Fruit fly (Drosophila melanogaster) whole organism, embryonic: Measurements from ENCODE around the gene CG45076.

Experiments
- Aef1 ChIP-seq: fragments of 200-800 bp; sonication (Bioruptor generic); IDR thresholded peaks from 3 replicates; pipeline ENCODE4 v1.3.6; 2022; ENCODE audit warnings: missing biosample characterization, missing genetic modification characterization
- Atf6 ChIP-seq: fragments of 200-800 bp; sonication (Bioruptor generic); IDR thresholded peaks from 2 replicates; pipeline ENCODE4 v1.3.6; 2022; ENCODE audit warnings: missing biosample characterization, missing genetic modification characterization
- C15 ChIP-seq: fragments of 200-800 bp; sonication (Bioruptor generic); IDR thresholded peaks from 3 replicates; pipeline ENCODE4 v1.3.6; 2022; ENCODE audit warnings: missing biosample characterization, missing genetic modification characterization
- CG10274 ChIP-seq: fragments of 200-800 bp; sonication (Bioruptor generic); optimal IDR thresholded peaks from 3 replicates; lab custom pipeline; 2017; ENCODE audit warnings: missing biosample characterization, mild to moderate bottlenecking, missing genetic modification characterization
- CG11456 ChIP-seq: fragments of 200-800 bp; sonication (Bioruptor generic); IDR thresholded peaks from 3 replicates; pipeline ENCODE4 v1.3.6; 2022; ENCODE audit warnings: missing biosample characterization, missing genetic modification characterization
- CG15514 ChIP-seq: fragments of 200-800 bp; sonication (Bioruptor generic); optimal IDR thresholded peaks from 3 replicates; lab custom pipeline; 2017; ENCODE audit warnings: missing biosample characterization, missing genetic modification characterization, mild to moderate bottlenecking, moderate library complexity, missing genetic modification reagents
- CG17829 ChIP-seq: fragments of 200-800 bp; optimal IDR thresholded peaks from 2 replicates; lab custom pipeline; 2019; ENCODE audit warnings: missing biosample characterization, mild to moderate bottlenecking, missing genetic modification characterization, moderate library complexity
- CG2116 ChIP-seq: fragments of 200-800 bp; sonication (Bioruptor generic); optimal IDR thresholded peaks from 3 replicates; lab custom pipeline; 2018; ENCODE audit warnings: missing biosample characterization, mild to moderate bottlenecking, missing genetic modification characterization
- CG32767 ChIP-seq: fragments of 200-800 bp; sonication (Bioruptor generic); IDR thresholded peaks from 2 replicates; pipeline ENCODE4 v1.3.6; 2022; ENCODE audit warnings: missing biosample characterization, missing genetic modification characterization
- CG33213 ChIP-seq: fragments of 200-800 bp; sonication (Bioruptor generic); optimal IDR thresholded peaks from 3 replicates; lab custom pipeline; 2016; ENCODE audit warnings: missing biosample characterization, missing genetic modification characterization
- CG34422 ChIP-seq: fragments of 200-800 bp; sonication (Bioruptor generic); IDR thresholded peaks from 3 replicates; pipeline ENCODE4 v1.3.6; 2022; ENCODE audit warnings: missing biosample characterization, missing genetic modification characterization
- CG3726 ChIP-seq: fragments of 200-800 bp; sonication (Bioruptor generic); IDR thresholded peaks from 3 replicates; pipeline ENCODE4, ENCODE4 v1.3.6; 2022; ENCODE audit warnings: missing biosample characterization, missing genetic modification characterization
- CG6854 ChIP-seq: fragments of 200-800 bp; sonication (Bioruptor generic); optimal IDR thresholded peaks from 3 replicates; lab custom pipeline; 2017; ENCODE audit warnings: missing biosample characterization, mild to moderate bottlenecking, missing genetic modification characterization
- CG8281 ChIP-seq: fragments of 200-800 bp; sonication (Bioruptor generic); optimal IDR thresholded peaks from 2 replicates; lab custom pipeline; 2018; ENCODE audit warnings: missing biosample characterization, mild to moderate bottlenecking, missing genetic modification characterization, moderate library complexity
- CG9797 ChIP-seq: fragments of 200-800 bp; sonication (Bioruptor generic); optimal IDR thresholded peaks from 3 replicates; lab custom pipeline; 2018; ENCODE audit warnings: missing biosample characterization, mild to moderate bottlenecking, missing genetic modification characterization
- CG9876 ChIP-seq: fragments of 200-800 bp; sonication (Bioruptor generic); optimal IDR thresholded peaks from 2 replicates; lab custom pipeline; 2016; ENCODE audit warnings: missing biosample characterization, missing genetic modification characterization
- CkIIα-i1 ChIP-seq: fragments of 200-800 bp; sonication (Bioruptor generic); IDR thresholded peaks from 2 replicates; pipeline ENCODE4 v1.3.6; 2022; ENCODE audit warnings: missing biosample characterization, missing genetic modification characterization
- Ets65A ChIP-seq: fragments of 200-800 bp; sonication (Bioruptor generic); peaks from one replicate; lab custom pipeline; 2016; ENCODE audit warnings: missing biosample characterization, missing genetic modification characterization
- Ets97D ChIP-seq: fragments of 200-800 bp; sonication (Bioruptor generic); optimal IDR thresholded peaks from 3 replicates; lab custom pipeline; 2016; ENCODE audit warnings: missing biosample characterization, missing genetic modification characterization
- HmgD ChIP-seq: fragments of 200-800 bp; sonication (Bioruptor generic); optimal IDR thresholded peaks from 3 replicates; lab custom pipeline; 2016; ENCODE audit warnings: missing biosample characterization, missing genetic modification characterization
- Hr39 ChIP-seq: fragments of >200 bp; optimal IDR thresholded peaks from 2 replicates; lab custom pipeline; 2017
- Max ChIP-seq: fragments of 200-800 bp; sonication (Bioruptor generic); optimal IDR thresholded peaks from 2 replicates; lab custom pipeline; 2016; ENCODE audit warnings: missing biosample characterization, mild to moderate bottlenecking, missing genetic modification characterization
- NfI ChIP-seq: fragments of 200-800 bp; sonication (Bioruptor generic); optimal IDR thresholded peaks from 3 replicates; lab custom pipeline; 2018; ENCODE audit warnings: missing biosample characterization, mild to moderate bottlenecking, missing genetic modification characterization, moderate library complexity
- Oaz ChIP-seq: fragments of 200-800 bp; sonication (Bioruptor generic); IDR thresholded peaks from 2 replicates; pipeline ENCODE4 v1.3.6; 2022; ENCODE audit warnings: missing biosample characterization, missing genetic modification characterization
- Pdp1 ChIP-seq, 2 experiments: fragments of 200-800 bp; sonication (Bioruptor generic); optimal IDR thresholded peaks; 3 replicates each; lab custom pipeline; 2016; ENCODE audit warnings: missing biosample characterization in 2 of 2, missing genetic modification characterization in 2 of 2, mild to moderate bottlenecking in 1 of 2, moderate library complexity in 1 of 2
- Spps ChIP-seq: fragments of 200-800 bp; sonication (Bioruptor generic); optimal IDR thresholded peaks from 2 replicates; lab custom pipeline; 2018; ENCODE audit warnings: missing biosample characterization, mild to moderate bottlenecking, missing genetic modification characterization
- Stat92E ChIP-seq, 3 experiments: fragments of >200 bp in 2 of 3; fragments of 200-800 bp in 1 of 3; sonication (Bioruptor generic) in 1 of 3; optimal IDR thresholded peaks; 2 replicates each; lab custom pipeline; 2017 to 2019; ENCODE audit warnings: missing biosample characterization in 3 of 3, missing genetic modification characterization in 3 of 3, mild to moderate bottlenecking in 1 of 3, moderate library complexity in 1 of 3
- abd-A ChIP-seq: fragments of 200-800 bp; sonication (Bioruptor generic); optimal IDR thresholded peaks from 3 replicates; lab custom pipeline; 2019; ENCODE audit warnings: missing biosample characterization, mild to moderate bottlenecking, missing genetic modification characterization, moderate library complexity
- amos ChIP-seq: fragments of 200-800 bp; sonication (Bioruptor generic); IDR thresholded peaks from 2 replicates; pipeline ENCODE4 v1.3.6; 2022; ENCODE audit warnings: missing biosample characterization, missing genetic modification characterization; ENCODE audit not compliant: partially characterized antibody
- btn ChIP-seq: fragments of 200-800 bp; sonication (Bioruptor generic); optimal IDR thresholded peaks from 2 replicates; lab custom pipeline; 2016; ENCODE audit warnings: missing biosample characterization, missing genetic modification characterization
- corto ChIP-seq: fragments of 200-800 bp; sonication (Bioruptor generic); optimal IDR thresholded peaks from 2 replicates; lab custom pipeline; 2016; ENCODE audit warnings: missing biosample characterization, mild to moderate bottlenecking, missing genetic modification characterization, moderate library complexity
- esg ChIP-seq: fragments of 200-800 bp; sonication (Bioruptor generic); conservative IDR thresholded peaks from 2 replicates; pipeline ENCODE4 v1.3.6; 2022; ENCODE audit warnings: missing biosample characterization, missing genetic modification characterization
- ewg ChIP-seq: fragments of 200-800 bp; sonication (Bioruptor generic); optimal IDR thresholded peaks from 3 replicates; lab custom pipeline; 2017; ENCODE audit warnings: mild to moderate bottlenecking, missing biosample characterization, missing genetic modification reagents, missing genetic modification characterization
- ftz-f1 ChIP-seq: fragments of 200-800 bp; sonication (Bioruptor generic); optimal IDR thresholded peaks from 2 replicates; lab custom pipeline; 2016; ENCODE audit warnings: missing biosample characterization, missing genetic modification characterization
- gce ChIP-seq: fragments of 200-800 bp; sonication (Bioruptor generic); IDR thresholded peaks from 3 replicates; pipeline ENCODE4 v1.3.6; 2022; ENCODE audit warnings: missing biosample characterization, missing genetic modification characterization
- gsb-n ChIP-seq: fragments of 200-800 bp; sonication (Bioruptor generic); optimal IDR thresholded peaks from 3 replicates; lab custom pipeline; 2018; ENCODE audit warnings: missing biosample characterization, mild to moderate bottlenecking, missing genetic modification characterization
- gt ChIP-seq: fragments of 200-800 bp; sonication (Bioruptor generic); IDR thresholded peaks from 2 replicates; pipeline ENCODE4 v1.3.6; 2022; ENCODE audit warnings: missing biosample characterization, missing genetic modification characterization
- ken ChIP-seq: fragments of 200-800 bp; sonication (Bioruptor generic); IDR thresholded peaks from 3 replicates; pipeline ENCODE4 v1.3.6; 2022; ENCODE audit warnings: missing biosample characterization, missing genetic modification characterization
- org-1 ChIP-seq: fragments of 200-800 bp; sonication (Bioruptor generic); optimal IDR thresholded peaks from 2 replicates; lab custom pipeline; 2017; ENCODE audit warnings: missing biosample characterization, missing genetic modification characterization
- otp ChIP-seq: fragments of 200-800 bp; sonication (Bioruptor generic); IDR thresholded peaks from 3 replicates; pipeline ENCODE4, ENCODE4 v1.3.6; 2022; ENCODE audit warnings: missing biosample characterization, missing genetic modification characterization
- pho ChIP-seq: fragments of 200-800 bp; sonication (Bioruptor generic); optimal IDR thresholded peaks from 2 replicates; lab custom pipeline; 2016; ENCODE audit warnings: missing biosample characterization, missing genetic modification characterization
- rib ChIP-seq: fragments of 200-800 bp; sonication (Bioruptor generic); IDR thresholded peaks from 2 replicates; pipeline ENCODE4 v1.3.6; 2022; ENCODE audit warnings: missing biosample characterization, missing genetic modification characterization
- ro ChIP-seq: fragments of 200-800 bp; sonication (Bioruptor generic); IDR thresholded peaks from 2 replicates; pipeline ENCODE4 v1.3.6; 2022; ENCODE audit warnings: missing biosample characterization, missing genetic modification characterization
- run ChIP-seq: fragments of 200-800 bp; sonication (Bioruptor generic); optimal IDR thresholded peaks from 3 replicates; lab custom pipeline; 2018; ENCODE audit warnings: missing biosample characterization, mild to moderate bottlenecking, missing genetic modification characterization
- sc ChIP-seq, 3 experiments: fragments of >200 bp in 2 of 3; fragments of 200-800 bp in 1 of 3; sonication (Bioruptor generic) in 1 of 3; optimal IDR thresholded peaks; 2 replicates in 2 of 3; 3 replicates in 1 of 3; lab custom pipeline; 2017; ENCODE audit warnings: mild to moderate bottlenecking in 1 of 3, missing biosample characterization in 1 of 3, missing genetic modification characterization in 1 of 3, missing genetic modification reagents in 1 of 3
- slou ChIP-seq: fragments of 200-800 bp; sonication (Bioruptor generic); optimal IDR thresholded peaks from 3 replicates; lab custom pipeline; 2016; ENCODE audit warnings: missing biosample characterization, missing genetic modification characterization
- sug ChIP-seq: fragments of 200-800 bp; optimal IDR thresholded peaks from 2 replicates; lab custom pipeline; 2019; ENCODE audit warnings: missing biosample characterization, mild to moderate bottlenecking, missing genetic modification characterization, moderate library complexity
- trh ChIP-seq: fragments of 200-800 bp; sonication (Bioruptor generic); optimal IDR thresholded peaks from 2 replicates; lab custom pipeline; 2016; ENCODE audit warnings: missing biosample characterization, missing genetic modification characterization

The CG45076 gene

DNA sequence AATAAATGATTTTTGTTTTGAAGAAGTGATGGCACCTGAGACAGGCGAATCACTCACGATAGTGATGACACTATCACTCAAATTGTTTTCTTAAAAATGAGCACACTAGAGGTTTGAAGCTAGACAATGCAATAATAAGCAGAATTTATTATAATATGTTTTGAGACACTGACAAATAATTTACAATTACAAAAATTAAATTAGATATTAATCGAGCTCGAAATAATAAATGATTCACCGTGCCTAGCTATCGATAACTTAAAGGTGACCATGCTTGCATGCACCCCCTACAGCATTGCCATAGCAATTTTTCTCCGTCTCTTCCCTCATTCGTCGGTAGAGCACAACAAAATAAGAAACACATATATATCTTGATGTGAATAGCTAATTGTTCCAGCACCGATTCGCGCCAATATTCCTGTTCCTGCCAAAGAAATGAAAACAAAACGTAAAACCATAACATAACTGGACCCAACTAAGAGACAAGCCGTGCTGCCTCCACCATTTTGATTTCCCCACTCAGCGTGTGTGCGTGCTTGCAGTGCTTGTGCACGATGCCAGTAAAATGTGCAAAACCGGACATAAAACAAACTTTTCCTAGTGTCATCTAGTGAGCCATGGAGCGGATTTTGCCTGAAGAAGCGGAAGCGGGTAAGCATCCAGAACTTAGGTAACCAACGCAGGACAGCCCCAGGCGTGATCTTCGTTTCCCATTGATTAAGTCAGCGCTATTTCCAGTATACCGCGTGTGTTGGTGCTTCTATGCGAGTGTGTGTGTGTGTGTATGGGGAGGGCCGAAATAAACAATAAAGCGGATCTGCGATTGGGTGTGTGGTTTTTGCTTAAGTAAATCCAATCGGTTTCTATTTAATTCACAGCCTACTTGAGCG, 16.0 kb downstream of the CG45076 start, which contains the start of the genes MED7 and Cap-H2 (continued):
- TF ChIP-seq sc (optimal IDR thresholded peaks at IDR 0.05; lab: Kevin White, UChicago) (no peak), sc (GFP tag; optimal IDR thresholded peaks at IDR 0.05; lab: Kevin White, UChicago) (peak; percentile 3), Ets97D (peak; percentile 95), Spps (tag; lab: Kevin White, UChicago) (peak; percentile 61), gt (GFP tag; lab: Robert Waterston, UW) (peak; percentile 62), CG32767 (GFP tag; lab: Robert Waterston, UW) (0 out of 2 replicates have a peak, but pooled peaks have one; percentile 37), CG3726 (GFP tag; lab: Robert Waterston, UW) (no peak), CkIIα-i1 (GFP tag; lab: Robert Waterston, UW) (no peak), corto (peak; percentile 58), ftz-f1 (GFP tag; lab: Kevin White, UChicago) (peak; percentile 5), esg (GFP tag; lab: Robert Waterston, UW) (peak; percentile 78), run (tag; lab: Kevin White, UChicago) (no peak), CG15514 (GFP tag; lab: Kevin White, UChicago) (peak; percentile 80), CG17829 (tag; lab: Kevin White, UChicago) (peak; percentile 85), CG33213 (peak; percentile 82), abd-A (no peak), ken (peak; percentile 87), trh (peak; percentile 84), rib (GFP tag; lab: Robert Waterston, UW) (peak; percentile 80; the same call in 1 of the 2 replicates), NfI (peak; percentile 74), Aef1 (peak; percentile 77), CG2116 (GFP tag; lab: Kevin White, UChicago) (peak; percentile 95), CG10274 (GFP tag; lab: Kevin White, UChicago) (peak; percentile 26), Oaz (GFP tag; lab: Robert Waterston, UW) (peak; percentile 62; the same call in 1 of the 2 replicates), C15 (GFP tag; lab: Robert Waterston, UW) (0 out of 3 replicates have a peak, but pooled peaks have one; percentile 53), otp (GFP tag; lab: Robert Waterston, UW) (peak; percentile 40; the same call in 1 of the 3 replicates), Stat92E (GFP tag; optimal IDR thresholded peaks at IDR 0.05; lab: Kevin White, UChicago) (peak in 1 of 3 experiments; percentile 89), Atf6 (GFP tag; lab: Robert Waterston, UW) (peak; percentile 82), slou (GFP tag; lab: Kevin White, UChicago) (peak; percentile 65), ro (GFP tag; lab: Robert Waterston, UW) (peak; percentile 27; the same call in 1 of the 2 replicates), CG11456 (GFP tag; lab: Robert Waterston, UW) (peak; percentile 86; the same call in 2 of the 3 replicates), HmgD (GFP tag; lab: Kevin White, UChicago) (no peak), CG6854 (GFP tag; lab: Kevin White, UChicago) (no peak), Pdp1 (GFP tag; optimal IDR thresholded peaks at IDR 0.05; lab: Kevin White, UChicago) (peak; percentile 85 to 87), CG34422 (peak; percentile 85), CG9876 (peak; percentile 8), gce (GFP tag; lab: Robert Waterston, UW) (no peak), Ets65A (GFP tag; lab: Kevin White, UChicago) (peak; percentile 96), gsb-n (peak; percentile 75), CG8281 (tag; lab: Kevin White, UChicago) (no peak), amos (peak; percentile 96), CG9797 (peak; percentile 35), btn (peak; percentile 11), pho (peak; percentile 89), Hr39 (lab: Kevin White, UChicago) (no peak), sug (tag; lab: Kevin White, UChicago) (peak; percentile 89), org-1 (no peak), Max (GFP tag; lab: Kevin White, UChicago) (peak; percentile 90), ewg (GFP tag; lab: Kevin White, UChicago) (peak; percentile 59)
